Worm (Caenorhabditis elegans): ENCODE data around the gene fip-2.

Gene fip-2

DNA sequence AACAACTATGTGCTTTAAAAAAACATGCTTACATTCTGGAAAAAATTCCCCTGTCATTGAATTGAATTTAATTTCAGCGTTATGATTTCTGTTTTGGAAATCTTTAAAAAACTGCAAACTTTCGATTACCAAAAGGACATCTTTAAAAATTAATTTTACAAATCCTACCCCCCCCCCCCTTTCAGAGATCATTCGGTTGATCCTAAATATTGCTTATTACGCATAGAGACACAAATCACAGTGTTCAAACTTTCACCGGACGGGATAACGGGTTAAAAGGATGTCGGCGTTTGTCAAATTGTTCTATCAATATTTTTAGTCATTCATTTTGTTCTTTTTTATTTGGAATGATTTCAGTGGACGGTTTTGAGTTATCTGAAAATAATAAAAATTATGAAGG lies 34.5 kb upstream of the fip-2 start, which contains the start of gene C25E10.4:
Gene C25E10.4 (plus strand): TSS at position 301 of the 400 bp plus-strand sequence.
- TF ChIP-seq elt-1 (tag; optimal IDR thresholded peaks at IDR 0.05) (no peak), ztf-1 (GFP tag; conservative IDR thresholded peaks at IDR 0.05) (no peak), mdl-1 (tag; optimal IDR thresholded peaks at IDR 0.05) (no peak), snpc-4 (tag; optimal IDR thresholded peaks at IDR 0.05) (no peak), nhr-11 (tag; optimal IDR thresholded peaks at IDR 0.05) (no peak), lsy-2 (tag; optimal IDR thresholded peaks at IDR 0.05) (no peak), dmd-4 (tag; optimal IDR thresholded peaks at IDR 0.05) (no peak), lin-39 (tag; optimal IDR thresholded peaks at IDR 0.05) (no peak)

DNA sequence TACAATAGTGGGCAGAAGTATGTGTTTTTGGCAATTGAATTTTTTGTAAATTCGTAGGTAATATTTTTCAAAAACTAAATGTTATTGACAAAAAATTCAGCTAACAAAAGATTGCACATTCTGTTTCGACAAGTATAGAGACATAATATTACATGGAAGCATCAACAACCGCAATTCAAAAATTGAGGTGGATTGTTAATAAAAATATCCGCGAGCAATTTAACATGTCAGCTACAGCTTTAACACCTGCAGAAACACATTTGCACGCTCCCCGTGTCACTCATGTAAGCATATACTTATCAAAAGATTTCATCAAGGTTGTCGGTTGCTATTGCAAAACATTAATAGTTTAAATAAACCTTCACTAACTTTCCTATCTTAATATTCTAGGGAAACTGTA lies 32.1 kb upstream of the fip-2 start, which contains the start of gene srsx-34:
Gene srsx-34 (plus strand): TSS at position 301 of the 400 bp plus-strand sequence.
- no peak for TF ChIP-seq R02D3.7 (tag; optimal IDR thresholded peaks at IDR 0.05)

- TF ChIP-seq lin-13 (GFP tag; optimal IDR thresholded peaks at IDR 0.05) (no peak), egl-27 (tag; optimal IDR thresholded peaks at IDR 0.05) (no peak), lsy-2 (tag; optimal IDR thresholded peaks at IDR 0.05) (no peak), sma-3 (GFP tag; optimal IDR thresholded peaks at IDR 0.05) (no peak), aly-2 (tag; optimal IDR thresholded peaks at IDR 0.05) (no peak), Y55F3AM.14 (GFP tag; optimal IDR thresholded peaks at IDR 0.05) (no peak), nhr-21 (tag; optimal IDR thresholded peaks at IDR 0.05) (no peak), zag-1 (tag; optimal IDR thresholded peaks at IDR 0.05) (no peak), peb-1 (tag; optimal IDR thresholded peaks at IDR 0.05) (no peak), mab-5 (tag; optimal IDR thresholded peaks at IDR 0.05) (no peak), fos-1 (tag; optimal IDR thresholded peaks at IDR 0.05) (no peak), elt-1 (tag; optimal IDR thresholded peaks at IDR 0.05) (no peak), elt-3 (tag; optimal IDR thresholded peaks at IDR 0.05) (no peak), nhr-25 (tag; optimal IDR thresholded peaks at IDR 0.05) (no peak), unc-55 (GFP tag; optimal IDR thresholded peaks at IDR 0.05) (no peak), blmp-1 (tag; optimal IDR thresholded peaks at IDR 0.05; ENCODE audit: insufficient read depth) (no peak), snpc-4 (tag; optimal IDR thresholded peaks at IDR 0.05) (no peak), unc-39 (tag; optimal IDR thresholded peaks at IDR 0.05) (no peak)
Measured at ce11 chrV:9041030-9041429, 26.7 kb upstream of the fip-2 start, which contains the start of gene cyp-33B1. Gene cyp-33B1 (plus strand): TSS chrV:9041330.

DNA sequence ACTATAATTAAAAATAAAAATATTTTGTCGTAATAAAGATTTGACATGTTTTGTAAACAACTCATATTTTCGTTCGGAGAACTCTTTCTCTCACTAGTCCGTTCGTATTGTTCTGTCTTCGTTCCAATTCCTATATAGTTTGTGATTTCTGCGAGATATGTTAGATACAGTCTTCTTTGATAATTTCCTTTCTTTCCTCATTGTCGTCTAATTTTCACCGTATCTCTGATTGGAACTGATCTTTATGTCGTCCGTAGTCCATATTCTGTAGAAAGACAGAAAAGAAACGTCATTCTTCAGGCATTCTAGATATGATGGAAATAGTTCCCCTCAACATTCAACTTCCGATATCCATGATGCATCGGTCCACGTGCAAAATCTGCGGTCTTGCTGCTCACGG lies 22.9 kb upstream of the fip-2 start, which contains the start of gene nhr-30:
Gene nhr-30 (plus strand): TSS at position 301 of the 400 bp plus-strand sequence.
- TF ChIP-seq nhr-237 (tag; optimal IDR thresholded peaks at IDR 0.05) (no peak), nhr-129 (tag; optimal IDR thresholded peaks at IDR 0.05) (no peak), crh-2 (tag; optimal IDR thresholded peaks at IDR 0.05) (no peak), nhr-23 (tag; optimal IDR thresholded peaks at IDR 0.05) (no peak), blmp-1 (tag; optimal IDR thresholded peaks at IDR 0.05; ENCODE audit: insufficient read depth) (no peak), lin-11 (tag; optimal IDR thresholded peaks at IDR 0.05) (no peak), peb-1 (tag; optimal IDR thresholded peaks at IDR 0.05) (no peak), elt-1 (tag; optimal IDR thresholded peaks at IDR 0.05) (no peak), ceh-16 (tag; optimal IDR thresholded peaks at IDR 0.05) (no peak), sem-4 (tag; optimal IDR thresholded peaks at IDR 0.05) (no peak)

- TF ChIP-seq alr-1 (tag; optimal IDR thresholded peaks at IDR 0.05) (no peak), nhr-21 (tag; optimal IDR thresholded peaks at IDR 0.05) (peak; percentile 26)
Measured at ce11 chrV:9047555-9048049, 20.2 kb upstream of the fip-2 start, which contains the start of gene C25E10.17. Gene C25E10.17 (minus strand): TSS chrV:9047605.

DNA sequence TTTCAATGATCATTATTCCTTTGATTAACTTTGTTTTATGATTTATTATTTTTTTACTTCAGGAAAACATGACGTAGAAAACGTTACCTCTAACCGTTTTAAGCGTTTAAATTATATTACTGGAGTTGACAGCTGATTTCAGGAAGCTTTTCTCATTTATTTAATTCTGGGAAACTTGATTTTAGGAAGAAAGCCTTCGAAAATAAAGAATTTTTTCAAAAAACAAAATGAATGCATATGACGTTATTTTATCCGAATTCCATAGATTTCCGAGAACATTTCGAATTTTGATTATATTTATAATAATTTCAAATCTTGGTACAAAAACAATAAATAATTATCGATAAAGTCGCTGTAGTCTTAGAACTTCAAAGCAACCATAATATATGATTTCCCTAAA lies 18.5 kb upstream of the fip-2 start:
- TF ChIP-seq sma-3 (GFP tag; optimal IDR thresholded peaks at IDR 0.05) (no peak), ceh-82 (tag; optimal IDR thresholded peaks at IDR 0.05) (no peak), mdl-1 (tag; optimal IDR thresholded peaks at IDR 0.05) (no peak)

Measured in whole organism, L2 larva.